Worm (Caenorhabditis elegans) whole organism, L1 larva: Measurements from ENCODE around the gene ptr-1.

Experiments
- alr-1 ChIP-seq: fragments of 200-800 bp; sonication (Bioruptor generic); optimal IDR thresholded peaks from 2 replicates; lab custom pipeline; 2018; ENCODE audit warnings: borderline replicate concordance, mild to moderate bottlenecking, missing genetic modification characterization, missing compliant biosample characterization
- aly-2 ChIP-seq: fragments of 150-350 bp; optimal IDR thresholded peaks from 2 replicates; lab custom pipeline; 2014; ENCODE audit warnings: missing biosample characterization, missing genetic modification characterization
- ceh-82 ChIP-seq, 3 experiments: fragments of 150-350 bp in 1 of 3; sonication (generic microtip) in 2 of 3; optimal IDR thresholded peaks; 2 replicates each; lab custom pipeline; 2014 to 2017; ENCODE audit warnings: missing biosample characterization in 3 of 3, missing genetic modification characterization in 3 of 3
- efl-1 ChIP-seq, 4 experiments: fragments of 150-350 bp; optimal IDR thresholded peaks in 3 of 4; peaks in 1 of 4; 1 replicate in 1 of 4; 2 replicates in 3 of 4; lab custom pipeline; 2014; ENCODE audit warnings: missing biosample characterization in 2 of 4, missing genetic modification characterization in 2 of 4, missing genetic modification reagents in 2 of 4
- egl-27 ChIP-seq, 2 experiments: fragments of 150-350 bp in 1 of 2; sonication (generic microtip); optimal IDR thresholded peaks; 3 replicates each; lab custom pipeline; 2017 to 2018; ENCODE audit warnings: missing biosample characterization in 2 of 2, missing genetic modification characterization in 2 of 2, missing genetic modification reagents in 2 of 2
- elt-3 ChIP-seq, 6 experiments: fragments of 150-350 bp in 1 of 6; sonication (generic microtip); optimal IDR thresholded peaks; 2 replicates each; lab custom pipeline; 2017 to 2018; ENCODE audit warnings: missing biosample characterization in 6 of 6, missing genetic modification characterization in 6 of 6, inconsistent platforms in 1 of 6
- mab-9 ChIP-seq: fragments of 200-800 bp; sonication (Bioruptor generic); IDR thresholded peaks from 2 replicates; pipeline ENCODE4 v1.3.6; 2022; ENCODE audit warnings: missing genetic modification reagents, missing genetic modification characterization, missing compliant biosample characterization
- mdl-1 ChIP-seq, 2 experiments: fragments of 150-350 bp; optimal IDR thresholded peaks; 2 replicates each; lab custom pipeline; 2014 to 2017; ENCODE audit warnings: missing biosample characterization in 2 of 2, missing genetic modification characterization in 2 of 2, inconsistent platforms in 1 of 2
- mef-2 ChIP-seq: fragments of 150-350 bp; optimal IDR thresholded peaks from 2 replicates; lab custom pipeline; 2014; ENCODE audit warnings: missing biosample characterization, missing genetic modification characterization
- nhr-11 ChIP-seq: fragments of 150-350 bp; optimal IDR thresholded peaks from 2 replicates; lab custom pipeline; 2014; ENCODE audit warnings: missing biosample characterization, missing genetic modification characterization
- nhr-19 ChIP-seq: fragments of 200-800 bp; sonication (Bioruptor generic); conservative IDR thresholded peaks from 2 replicates; pipeline ENCODE4 v1.3.6; 2022; ENCODE audit warnings: missing genetic modification characterization, missing compliant biosample characterization
- nhr-237 ChIP-seq: fragments of 150-350 bp; optimal IDR thresholded peaks from 2 replicates; lab custom pipeline; 2014; ENCODE audit warnings: missing biosample characterization, missing genetic modification characterization
- pqm-1 ChIP-seq: sonication (generic microtip); optimal IDR thresholded peaks from 3 replicates; lab custom pipeline; 2017; ENCODE audit warnings: missing biosample characterization, missing genetic modification characterization
- ztf-11 ChIP-seq, 2 experiments: sonication (generic microtip); optimal IDR thresholded peaks; 2 replicates each; lab custom pipeline; 2016 to 2017; ENCODE audit warnings: missing genetic modification characterization in 2 of 2, missing biosample characterization in 1 of 2, missing compliant biosample characterization in 1 of 2

- no peak for TF ChIP-seq ztf-11 (tag; optimal IDR thresholded peaks at IDR 0.05; lab: Kevin White, UChicago)
- no peak for TF ChIP-seq ceh-82 (tag; optimal IDR thresholded peaks at IDR 0.05; lab: Kevin White, UChicago)
- no peak for TF ChIP-seq nhr-11
- TF ChIP-seq nhr-19 (GFP tag; lab: Robert Waterston, UW): no peak
- TF ChIP-seq aly-2: no peak
- TF ChIP-seq mab-9: no peak
- no peak for TF ChIP-seq egl-27 (tag; optimal IDR thresholded peaks at IDR 0.05; lab: Kevin White, UChicago)
- TF ChIP-seq alr-1 (tag; lab: Kevin White, UChicago): no peak
- no peak for TF ChIP-seq elt-3 (tag; optimal IDR thresholded peaks at IDR 0.05; lab: Kevin White, UChicago)
- no peak for TF ChIP-seq nhr-237 (tag; lab: Kevin White, UChicago)
- no peak for TF ChIP-seq mef-2
- no peak for TF ChIP-seq pqm-1 (tag; lab: Kevin White, UChicago)
- TF ChIP-seq mdl-1 (tag; optimal IDR thresholded peaks at IDR 0.05; lab: Kevin White, UChicago): no peak
- TF ChIP-seq efl-1 (optimal IDR thresholded peaks at IDR 0.05; lab: Kevin White, UChicago): no peak
- no peak for TF ChIP-seq efl-1 (GFP tag; optimal IDR thresholded peaks at IDR 0.05 in 1 of 2; lab: Kevin White, UChicago)
Measured at ce11 chrV:9224981-9225380, 43.5 kb upstream of the ptr-1 start.
